Worm (Caenorhabditis elegans): ENCODE results near the gene dpl-1.

The dpl-1 gene

ce11 chrII:9152231-9152630 is 17.5 kb upstream of the dpl-1 start, which contains the start of gene col-78:
col-78 (plus strand) TSS chrII:9152531.
- TF ChIP-seq ceh-39 (tag; optimal IDR thresholded peaks at IDR 0.05) (no peak), pha-4 (tag; optimal IDR thresholded peaks at IDR 0.05) (no peak), nhr-76 (tag; optimal IDR thresholded peaks at IDR 0.05) (no peak), sptf-1 (tag; optimal IDR thresholded peaks at IDR 0.05) (no peak), elt-3 (tag; optimal IDR thresholded peaks at IDR 0.05) (no peak), drap-1 (GFP tag; optimal IDR thresholded peaks at IDR 0.05) (no peak), zip-8 (tag; optimal IDR thresholded peaks at IDR 0.05) (no peak), ztf-11 (tag; optimal IDR thresholded peaks at IDR 0.05) (no peak), ceh-83 (GFP tag; optimal IDR thresholded peaks at IDR 0.05) (no peak)

ce11 chrII:9154339-9154738 is 15.4 kb upstream of the dpl-1 start:
- TF ChIP-seq sem-2 (GFP tag; optimal IDR thresholded peaks at IDR 0.05) (no peak), lin-13 (tag; optimal IDR thresholded peaks at IDR 0.05) (no peak), mls-2 (tag; optimal IDR thresholded peaks at IDR 0.05) (no peak), drap-1 (GFP tag; optimal IDR thresholded peaks at IDR 0.05) (no peak), nhr-76 (tag; optimal IDR thresholded peaks at IDR 0.05) (no peak), unc-120 (tag; optimal IDR thresholded peaks at IDR 0.05; ENCODE audit: poor library complexity, severe bottlenecking) (no peak), nhr-28 (tag; optimal IDR thresholded peaks at IDR 0.05) (no peak), ztf-11 (tag; optimal IDR thresholded peaks at IDR 0.05) (no peak), mab-5 (tag; optimal IDR thresholded peaks at IDR 0.05) (no peak), lsy-2 (tag; optimal IDR thresholded peaks at IDR 0.05) (no peak), unc-62 (GFP tag; optimal IDR thresholded peaks at IDR 0.05) (no peak), cnd-1 (tag; optimal IDR thresholded peaks at IDR 0.05) (no peak), nhr-237 (tag; optimal IDR thresholded peaks at IDR 0.05) (no peak), hlh-1 (tag; optimal IDR thresholded peaks at IDR 0.05) (no peak), lin-32 (GFP tag; optimal IDR thresholded peaks at IDR 0.05) (no peak), ham-2 (GFP tag; optimal IDR thresholded peaks at IDR 0.05) (no peak), elt-1 (tag; optimal IDR thresholded peaks at IDR 0.05; ENCODE audit: borderline replicate concordance, insufficient read depth) (no peak), mep-1 (tag; optimal IDR thresholded peaks at IDR 0.05) (no peak), tbx-8 (GFP tag; optimal IDR thresholded peaks at IDR 0.05) (no peak), ceh-43 (GFP tag; optimal IDR thresholded peaks at IDR 0.05) (no peak)

- TF ChIP-seq snpc-4 (tag; optimal IDR thresholded peaks at IDR 0.05), result no peak
- TF ChIP-seq ceh-39 (tag; optimal IDR thresholded peaks at IDR 0.05), result no peak
- TF ChIP-seq nhr-12 (tag; optimal IDR thresholded peaks at IDR 0.05), result no peak
- no peak for TF ChIP-seq blmp-1 (tag; optimal IDR thresholded peaks at IDR 0.05)
- no peak for TF ChIP-seq lin-13 (tag; optimal IDR thresholded peaks at IDR 0.05)
- TF ChIP-seq tbx-8 (GFP tag; optimal IDR thresholded peaks at IDR 0.05), result no peak
- no peak for TF ChIP-seq mep-1 (tag; optimal IDR thresholded peaks at IDR 0.05)
- no peak for TF ChIP-seq M03D4.4 (tag; optimal IDR thresholded peaks at IDR 0.05)
- TF ChIP-seq bed-3 (GFP tag; optimal IDR thresholded peaks at IDR 0.05), result no peak
- TF ChIP-seq lsy-2 (tag; optimal IDR thresholded peaks at IDR 0.05), result no peak
- TF ChIP-seq ceh-43 (GFP tag; optimal IDR thresholded peaks at IDR 0.05), result no peak
- TF ChIP-seq drap-1 (GFP tag; optimal IDR thresholded peaks at IDR 0.05), result no peak
- no peak for TF ChIP-seq sptf-1 (tag; optimal IDR thresholded peaks at IDR 0.05)
- TF ChIP-seq nhr-28 (tag; optimal IDR thresholded peaks at IDR 0.05), result no peak
- TF ChIP-seq pha-4 (tag; optimal IDR thresholded peaks at IDR 0.05), result no peak
- TF ChIP-seq unc-62 (GFP tag; optimal IDR thresholded peaks at IDR 0.05), result no peak
- TF ChIP-seq elt-1 (tag; optimal IDR thresholded peaks at IDR 0.05; ENCODE audit: borderline replicate concordance, insufficient read depth), result no peak
- no peak for TF ChIP-seq ham-2 (GFP tag; optimal IDR thresholded peaks at IDR 0.05)
- no peak for TF ChIP-seq nhr-76 (tag; optimal IDR thresholded peaks at IDR 0.05)
These were observed 13.4 kb upstream of the dpl-1 start for ce11 chrII:9156277-9156676.

- TF ChIP-seq cnd-1 (tag; optimal IDR thresholded peaks at IDR 0.05) (no peak), ces-1 (GFP tag; optimal IDR thresholded peaks at IDR 0.05) (no peak), snpc-4 (tag; optimal IDR thresholded peaks at IDR 0.05) (no peak), tbx-8 (GFP tag; optimal IDR thresholded peaks at IDR 0.05) (no peak), lin-13 (tag; optimal IDR thresholded peaks at IDR 0.05) (no peak), sem-2 (GFP tag; optimal IDR thresholded peaks at IDR 0.05) (no peak), sptf-1 (tag; optimal IDR thresholded peaks at IDR 0.05) (no peak), nhr-12 (tag; optimal IDR thresholded peaks at IDR 0.05) (no peak), mab-5 (tag; optimal IDR thresholded peaks at IDR 0.05) (no peak), pha-4 (tag; optimal IDR thresholded peaks at IDR 0.05) (no peak), ham-2 (GFP tag; optimal IDR thresholded peaks at IDR 0.05) (no peak), ceh-39 (tag; optimal IDR thresholded peaks at IDR 0.05) (no peak), hlh-1 (tag; optimal IDR thresholded peaks at IDR 0.05) (no peak), flh-1 (GFP tag; optimal IDR thresholded peaks at IDR 0.05) (no peak), blmp-1 (tag; optimal IDR thresholded peaks at IDR 0.05) (no peak)
These were observed 12.6 kb upstream of the dpl-1 start for ce11 chrII:9157125-9157524.
